Fruit fly (Drosophila melanogaster) whole organism, wandering third instar larva: ENCODE measurements around the gene nuf.

ENCODE experiments used
- Abd-B ChIP-seq: fragments of >200 bp; optimal IDR thresholded peaks from 2 replicates; lab custom pipeline; 2017; ENCODE audit warnings: missing biosample characterization, missing genetic modification characterization
- CG9705 ChIP-seq: fragments of 200-800 bp; sonication (Bioruptor generic); optimal IDR thresholded peaks from 2 replicates; lab custom pipeline; 2018; ENCODE audit warnings: missing biosample characterization, mild to moderate bottlenecking, missing genetic modification characterization
- CrebA ChIP-seq: fragments of 200-800 bp; sonication (Bioruptor generic); optimal IDR thresholded peaks from 2 replicates; lab custom pipeline; 2016; ENCODE audit warnings: missing biosample characterization, mild to moderate bottlenecking, missing genetic modification characterization, borderline replicate concordance
- Dif ChIP-seq: fragments of 200-275, 200-300 bp; sonication (Bioruptor generic); optimal IDR thresholded peaks from 2 replicates; lab custom pipeline; 2018; ENCODE audit warnings: missing biosample characterization, missing genetic modification characterization; ENCODE audit not compliant: partially characterized antibody
- GATAd ChIP-seq: sonication (Bioruptor generic); optimal IDR thresholded peaks from 2 replicates; lab custom pipeline; 2016; ENCODE audit warnings: missing biosample characterization, missing genetic modification characterization
- HLH106 ChIP-seq: fragments of 200-800 bp; optimal IDR thresholded peaks from 3 replicates; lab custom pipeline; 2019; ENCODE audit warnings: missing biosample characterization, mild to moderate bottlenecking, missing genetic modification characterization, moderate library complexity
- Hnf4 ChIP-seq: fragments of 200-800 bp; sonication (Bioruptor generic); optimal IDR thresholded peaks from 2 replicates; lab custom pipeline; 2016; ENCODE audit warnings: missing biosample characterization, mild to moderate bottlenecking, missing genetic modification characterization
- Hr78 ChIP-seq: fragments of >200 bp; optimal IDR thresholded peaks from 2 replicates; lab custom pipeline; 2017; ENCODE audit warnings: missing biosample characterization, missing genetic modification characterization
- Hr83 ChIP-seq: fragments of 200-300 bp; sonication (Bioruptor generic); optimal IDR thresholded peaks from 2 replicates; lab custom pipeline; 2016; ENCODE audit warnings: missing biosample characterization, mild to moderate bottlenecking, missing genetic modification characterization, moderate library complexity; ENCODE audit not compliant: poor library complexity, severe bottlenecking
- Jra ChIP-seq: sonication (Bioruptor generic); optimal IDR thresholded peaks from 2 replicates; lab custom pipeline; 2016; ENCODE audit warnings: missing biosample characterization, missing genetic modification characterization
- Mio ChIP-seq: sonication (Bioruptor generic); optimal IDR thresholded peaks from 2 replicates; lab custom pipeline; 2016; ENCODE audit warnings: missing biosample characterization, missing genetic modification characterization
- Myc ChIP-seq: fragments of >200 bp; optimal IDR thresholded peaks from 2 replicates; lab custom pipeline; 2017
- N ChIP-seq: fragments of >200 bp; optimal IDR thresholded peaks from 2 replicates; lab custom pipeline; 2018; ENCODE audit warnings: missing biosample characterization, missing external identifiers, missing genetic modification characterization
- OdsH ChIP-seq: fragments of 200-800 bp; sonication (Bioruptor generic); optimal IDR thresholded peaks from 2 replicates; lab custom pipeline; 2016; ENCODE audit warnings: missing biosample characterization, mild to moderate bottlenecking, missing genetic modification characterization
- Rel ChIP-seq, 2 experiments: fragments of 200-800 bp; sonication (Bioruptor generic) in 1 of 2; optimal IDR thresholded peaks; 2 replicates in 1 of 2; 3 replicates in 1 of 2; lab custom pipeline; 2016 to 2019; ENCODE audit warnings: mild to moderate bottlenecking in 2 of 2, missing biosample characterization in 2 of 2, missing genetic modification characterization in 2 of 2, moderate library complexity in 1 of 2
- Vsx2 ChIP-seq: fragments of 200-300, 225-300 bp; sonication (Bioruptor generic); optimal IDR thresholded peaks from 2 replicates; lab custom pipeline; 2018; ENCODE audit warnings: missing biosample characterization, missing genetic modification characterization; ENCODE audit not compliant: partially characterized antibody
- br ChIP-seq: fragments of 200-800 bp; sonication (Bioruptor generic); optimal IDR thresholded peaks from 2 replicates; lab custom pipeline; 2016; ENCODE audit warnings: missing biosample characterization, missing genetic modification characterization
- brk ChIP-seq: fragments of 200-800 bp; sonication (Bioruptor generic); optimal IDR thresholded peaks from 2 replicates; lab custom pipeline; 2016; ENCODE audit warnings: missing biosample characterization, mild to moderate bottlenecking, missing genetic modification characterization
- dl ChIP-seq, 2 experiments: fragments of 175-275, 200-275 bp in 1 of 2; fragments of 200-275 bp in 1 of 2; sonication (Bioruptor generic); optimal IDR thresholded peaks; lab custom pipeline; 2018; ENCODE audit warnings: mild to moderate bottlenecking in 2 of 2, missing biosample characterization in 2 of 2, missing genetic modification characterization in 2 of 2, moderate library complexity in 2 of 2; ENCODE audit not compliant: partially characterized antibody in 2 of 2, insufficient read depth in 1 of 2
- dmrt93B ChIP-seq: fragments of 200-800 bp; sonication (Bioruptor generic); optimal IDR thresholded peaks from 2 replicates; lab custom pipeline; 2018; ENCODE audit warnings: missing biosample characterization, mild to moderate bottlenecking, missing genetic modification characterization
- ey ChIP-seq: fragments of 200-800 bp; sonication (Bioruptor generic); optimal IDR thresholded peaks from 2 replicates; lab custom pipeline; 2016; ENCODE audit warnings: missing biosample characterization, missing genetic modification characterization
- foxo ChIP-seq, 2 experiments: fragments of 200-800 bp; sonication (Bioruptor generic); optimal IDR thresholded peaks; 2 replicates in 1 of 2; 3 replicates in 1 of 2; lab custom pipeline; 2016 to 2017; ENCODE audit warnings: missing biosample characterization in 2 of 2, missing genetic modification characterization in 2 of 2
- fru ChIP-seq: fragments of 200-800 bp; sonication (Bioruptor generic); optimal IDR thresholded peaks from 3 replicates; lab custom pipeline; 2016; ENCODE audit warnings: missing biosample characterization, mild to moderate bottlenecking, missing genetic modification characterization
- h ChIP-seq: fragments of 200-800 bp; sonication (Bioruptor generic); optimal IDR thresholded peaks from 3 replicates; lab custom pipeline; 2016; ENCODE audit warnings: missing biosample characterization, mild to moderate bottlenecking, missing genetic modification characterization
- lola ChIP-seq: fragments of >200 bp; optimal IDR thresholded peaks from 2 replicates; lab custom pipeline; 2017; ENCODE audit warnings: missing biosample characterization, missing genetic modification characterization
- psq ChIP-seq: fragments of 200-800 bp; sonication (Bioruptor generic); optimal IDR thresholded peaks from 3 replicates; lab custom pipeline; 2017; ENCODE audit warnings: missing biosample characterization, mild to moderate bottlenecking, missing genetic modification characterization, moderate library complexity
- rgr ChIP-seq: fragments of 200-800 bp; sonication (Bioruptor generic); optimal IDR thresholded peaks from 3 replicates; lab custom pipeline; 2016; ENCODE audit warnings: missing biosample characterization, mild to moderate bottlenecking, missing genetic modification characterization
- sage ChIP-seq: fragments of 200-800 bp; sonication (Bioruptor generic); optimal IDR thresholded peaks from 2 replicates; lab custom pipeline; 2016; ENCODE audit warnings: missing biosample characterization, mild to moderate bottlenecking, missing genetic modification characterization
- tai ChIP-seq: sonication (Bioruptor generic); optimal IDR thresholded peaks from 2 replicates; lab custom pipeline; 2016; ENCODE audit warnings: missing biosample characterization, missing genetic modification characterization
- usp ChIP-seq: fragments of >200 bp; optimal IDR thresholded peaks from 2 replicates; lab custom pipeline; 2017; ENCODE audit warnings: missing biosample characterization, missing genetic modification characterization

nuf gene

dm6 chr3L:14191476-14191752, 744 bp downstream of the nuf start:
- TF ChIP-seq br (GFP tag; lab: Kevin White, UChicago) (no peak), tai (GFP tag; lab: Kevin White, UChicago) (no peak), rgr (GFP tag; lab: Kevin White, UChicago) (no peak), sage (no peak), Hr78 (no peak), Dif (GFP tag; lab: Kevin White, UChicago) (no peak)

dm6 chr3L:14193962-14194503, 3.4 kb downstream of the nuf start:
- TF ChIP-seq CG9705 (no peak), Mio (no peak), ey (GFP tag; lab: Kevin White, UChicago) (no peak), rgr (GFP tag; lab: Kevin White, UChicago) (no peak), Hr83 (GFP tag; lab: Kevin White, UChicago) (peak; percentile 9), N (GFP tag; lab: Kevin White, UChicago) (no peak), Myc (lab: Kevin White, UChicago) (no peak), tai (GFP tag; lab: Kevin White, UChicago) (no peak), GATAd (no peak), fru (GFP tag; lab: Kevin White, UChicago) (no peak), dl (GFP tag; optimal IDR thresholded peaks at IDR 0.05; lab: Kevin White, UChicago; ENCODE audit: insufficient read depth in 1 of 2, partially characterized antibody in 2 of 2) (no peak), h (peak; percentile 9), usp (GFP tag; lab: Kevin White, UChicago) (no peak), br (GFP tag; lab: Kevin White, UChicago) (no peak), Hr78 (no peak), OdsH (GFP tag; lab: Kevin White, UChicago) (no peak), Hnf4 (no peak), psq (GFP tag; lab: Kevin White, UChicago) (peak; percentile 5), Jra (no peak), lola (GFP tag; lab: Kevin White, UChicago) (no peak), Abd-B (GFP tag; lab: Kevin White, UChicago) (no peak), foxo (GFP tag; optimal IDR thresholded peaks at IDR 0.05; lab: Kevin White, UChicago) (peak in 1 of 2 experiments; percentile 9), dmrt93B (GFP tag; lab: Kevin White, UChicago) (no peak), sage (no peak), CrebA (GFP tag; lab: Kevin White, UChicago) (no peak)

dm6 chr3L:14195714-14196113, 5.0 kb downstream of the nuf start:
- TF ChIP-seq Vsx2 (GFP tag; lab: Kevin White, UChicago) = no peak
- TF ChIP-seq N (GFP tag; lab: Kevin White, UChicago) = no peak
- TF ChIP-seq dmrt93B (GFP tag; lab: Kevin White, UChicago) = no peak
- TF ChIP-seq Hnf4 = no peak
- TF ChIP-seq h = no peak
- TF ChIP-seq psq (GFP tag; lab: Kevin White, UChicago) = no peak
- no peak for TF ChIP-seq tai (GFP tag; lab: Kevin White, UChicago)
- no peak for TF ChIP-seq Rel (GFP tag; optimal IDR thresholded peaks at IDR 0.05; lab: Kevin White, UChicago)
- TF ChIP-seq Rel (tag; optimal IDR thresholded peaks at IDR 0.05; lab: Kevin White, UChicago) = no peak
- TF ChIP-seq usp (GFP tag; lab: Kevin White, UChicago) = no peak
- no peak for TF ChIP-seq GATAd

dm6 chr3L:14198216-14198615, 7.5 kb downstream of the nuf start:
- TF ChIP-seq foxo (GFP tag; optimal IDR thresholded peaks at IDR 0.05; lab: Kevin White, UChicago) = no peak

- TF ChIP-seq Dif (GFP tag; lab: Kevin White, UChicago) (peak; percentile 32), sage (no peak), br (GFP tag; lab: Kevin White, UChicago) (no peak), brk (peak; percentile 25), HLH106 (no peak), Jra (peak; percentile 41), Vsx2 (GFP tag; lab: Kevin White, UChicago) (peak; percentile 65), dl (GFP tag; optimal IDR thresholded peaks at IDR 0.05; lab: Kevin White, UChicago; ENCODE audit: insufficient read depth in 1 of 2, partially characterized antibody in 2 of 2) (peak in 1 of 2 experiments; percentile 19)
Measured at dm6 chr3L:14200966-14201365, 10.3 kb downstream of the nuf start.
